Worm (Caenorhabditis elegans) whole organism, L3 larva: Measurements from ENCODE around the gene gex-2.

Source experiments
- R02D3.7 ChIP-seq: fragments of 150-350 bp; optimal IDR thresholded peaks from 2 replicates; lab custom pipeline; 2014; ENCODE audit warnings: missing biosample characterization, missing genetic modification characterization
- ZK546.5 ChIP-seq: sonication (generic microtip); optimal IDR thresholded peaks from 2 replicates; lab custom pipeline; 2017; ENCODE audit warnings: missing biosample characterization, missing genetic modification characterization
- ama-1 ChIP-seq: fragments of 150-350 bp; optimal IDR thresholded peaks from 2 replicates; lab custom pipeline; 2018
- ceh-16 ChIP-seq: sonication (generic microtip); optimal IDR thresholded peaks from 2 replicates; lab custom pipeline; 2017; ENCODE audit warnings: missing biosample characterization, missing genetic modification characterization
- elt-3 ChIP-seq, 3 experiments: fragments of 150-350 bp in 1 of 3; sonication (generic microtip) in 2 of 3; optimal IDR thresholded peaks; 2 replicates in 2 of 3; 4 replicates in 1 of 3; lab custom pipeline; 2014 to 2017; ENCODE audit warnings: missing biosample characterization in 3 of 3, missing genetic modification characterization in 3 of 3
- fos-1 ChIP-seq: fragments of 150-350 bp; optimal IDR thresholded peaks from 2 replicates; lab custom pipeline; 2014; ENCODE audit warnings: missing biosample characterization, missing genetic modification characterization
- lin-15B ChIP-seq: fragments of 150-350 bp; optimal IDR thresholded peaks from 2 replicates; lab custom pipeline; 2014; ENCODE audit warnings: missing biosample characterization, missing genetic modification characterization
- nhr-11 ChIP-seq: fragments of 150-350 bp; optimal IDR thresholded peaks from 2 replicates; lab custom pipeline; 2014; ENCODE audit warnings: missing biosample characterization, missing genetic modification characterization
- nhr-237 ChIP-seq: fragments of 150-350 bp; optimal IDR thresholded peaks from 2 replicates; lab custom pipeline; 2014; ENCODE audit warnings: missing biosample characterization, missing genetic modification characterization
- nhr-25 ChIP-seq: sonication (generic microtip); optimal IDR thresholded peaks from 2 replicates; lab custom pipeline; 2017; ENCODE audit warnings: missing biosample characterization, missing genetic modification characterization
- sea-2 ChIP-seq: fragments of 150-350 bp; sonication (generic microtip); optimal IDR thresholded peaks from 4 replicates; lab custom pipeline; 2014; ENCODE audit warnings: missing biosample characterization, missing genetic modification reagents, missing genetic modification characterization
- tbx-2 ChIP-seq: sonication (generic microtip); optimal IDR thresholded peaks from 2 replicates; lab custom pipeline; 2016; ENCODE audit warnings: mild to moderate bottlenecking, missing genetic modification characterization, missing compliant biosample characterization
- zag-1 ChIP-seq: fragments of 150-350 bp; optimal IDR thresholded peaks from 2 replicates; lab custom pipeline; 2014; ENCODE audit warnings: missing biosample characterization, missing genetic modification characterization
- ztf-11 ChIP-seq: fragments of 150-350 bp; optimal IDR thresholded peaks from 2 replicates; lab custom pipeline; 2014; ENCODE audit warnings: missing biosample characterization, missing genetic modification characterization

- no peak for TF ChIP-seq fos-1 (tag; lab: Kevin White, UChicago)
- no peak for TF ChIP-seq zag-1
- no peak for TF ChIP-seq lin-15B (tag; lab: Kevin White, UChicago)
- TF ChIP-seq nhr-25 = no peak
- TF ChIP-seq R02D3.7 (tag; lab: Kevin White, UChicago) = no peak
- TF ChIP-seq nhr-11 (tag; lab: Kevin White, UChicago) = no peak
- no peak for TF ChIP-seq sea-2
- TF ChIP-seq nhr-237 (tag; lab: Kevin White, UChicago) = no peak
- TF ChIP-seq ceh-16 (tag; lab: Kevin White, UChicago) = no peak
- TF ChIP-seq ztf-11 = no peak
- no peak for TF ChIP-seq ama-1 (lab: Kevin White, UChicago)
- TF ChIP-seq tbx-2 (tag; lab: Kevin White, UChicago) = no peak
- no peak for TF ChIP-seq elt-3 (tag; optimal IDR thresholded peaks at IDR 0.05; lab: Kevin White, UChicago)
- TF ChIP-seq ZK546.5 = no peak
These were observed 20.6 kb upstream of the gex-2 start for ce11 chrIV:551923-552322.
